Fruit fly (Drosophila melanogaster): ENCODE results near the gene Abp1.

DNA sequence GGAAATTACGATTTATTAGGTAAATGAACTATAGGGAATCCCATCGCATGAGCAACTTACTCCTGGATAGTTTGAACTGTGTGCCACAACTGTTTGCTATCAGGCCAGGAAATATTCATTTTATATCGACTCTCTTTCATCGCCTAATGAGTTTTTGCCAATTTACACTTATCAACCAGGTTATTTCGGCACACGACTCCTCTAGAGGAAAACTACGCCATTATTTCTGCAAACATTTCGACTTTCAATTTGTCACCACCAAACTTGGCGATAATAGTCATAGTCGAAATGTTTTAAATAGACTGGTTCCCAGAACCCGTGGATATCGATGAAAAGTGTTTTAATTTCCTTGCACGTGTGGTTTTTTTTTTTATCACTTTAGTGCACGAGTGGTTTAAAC lies 49.0 kb downstream of the Abp1 start, which contains the start of gene CG10154:
- TF ChIP-seq usp (GFP tag; optimal IDR thresholded peaks at IDR 0.05) = no peak
- no peak for TF ChIP-seq Dll (optimal IDR thresholded peaks at IDR 0.05)
- no peak for TF ChIP-seq EcR (GFP tag; optimal IDR thresholded peaks at IDR 0.05)
- TF ChIP-seq pan (optimal IDR thresholded peaks at IDR 0.05) = no peak
- no peak for TF ChIP-seq psq (optimal IDR thresholded peaks at IDR 0.05)
- no peak for TF ChIP-seq CG8478 (optimal IDR thresholded peaks at IDR 0.05)

Data from whole organism.